Worm (Caenorhabditis elegans) whole organism, young adult: ENCODE data around the gene Y37D8A.26.

Source experiments
- B0019.2 ChIP-seq: fragments of 200-800 bp; sonication (Bioruptor generic); conservative IDR thresholded peaks from 2 replicates; pipeline ENCODE4 v1.3.6; 2022; ENCODE audit warnings: missing genetic modification reagents, missing genetic modification characterization, missing compliant biosample characterization
- B0035.1 ChIP-seq: sonication (generic microtip); optimal IDR thresholded peaks from 2 replicates; lab custom pipeline; 2016; ENCODE audit warnings: missing genetic modification characterization, mild to moderate bottlenecking, missing compliant biosample characterization, missing genotype, missing genetic modification reagents
- F37B4.10 ChIP-seq: fragments of 200-800 bp; sonication (Bioruptor generic); IDR thresholded peaks from 2 replicates; pipeline ENCODE4 v1.3.6; 2022; ENCODE audit warnings: missing genetic modification characterization, missing compliant biosample characterization
- F57A8.1 ChIP-seq: fragments of 200-800 bp; sonication (Bioruptor generic); optimal IDR thresholded peaks from 2 replicates; lab custom pipeline; 2018; ENCODE audit warnings: mild to moderate bottlenecking, missing genetic modification characterization, moderate library complexity, missing compliant biosample characterization
- T07F8.4 ChIP-seq: sonication (generic microtip); optimal IDR thresholded peaks from 2 replicates; lab custom pipeline; 2016; ENCODE audit warnings: mild to moderate bottlenecking, missing genetic modification characterization, moderate library complexity, missing compliant biosample characterization
- ceh-79 ChIP-seq: sonication (generic microtip); optimal IDR thresholded peaks from 2 replicates; lab custom pipeline; 2017; ENCODE audit warnings: mild to moderate bottlenecking, missing genetic modification characterization, missing compliant biosample characterization
- chd-7 ChIP-seq: sonication (generic microtip); optimal IDR thresholded peaks from 2 replicates; lab custom pipeline; 2016; ENCODE audit warnings: mild to moderate bottlenecking, missing genetic modification characterization, moderate library complexity, missing compliant biosample characterization
- egrh-3 ChIP-seq: fragments of 200-800 bp; sonication (Bioruptor generic); IDR thresholded peaks from 2 replicates; pipeline ENCODE4 v1.3.6; 2022; ENCODE audit warnings: missing genetic modification reagents, missing genetic modification characterization, missing compliant biosample characterization
- nhr-120 ChIP-seq: fragments of 200-800 bp; sonication (Bioruptor generic); IDR thresholded peaks from 2 replicates; pipeline ENCODE4 v1.3.6; 2022; ENCODE audit warnings: missing genetic modification characterization, missing compliant biosample characterization
- nhr-27 ChIP-seq: fragments of 200-800 bp; sonication (Bioruptor generic); optimal IDR thresholded peaks from 2 replicates; lab custom pipeline; 2018; ENCODE audit warnings: mild to moderate bottlenecking, missing genetic modification characterization, moderate library complexity, missing compliant biosample characterization
- rpc-1 ChIP-seq, 2 experiments: fragments of 150-350 bp in 1 of 2; sonication (generic microtip) in 1 of 2; optimal IDR thresholded peaks; 2 replicates each; lab custom pipeline; 2014 to 2018; ENCODE audit warnings: missing biosample characterization in 1 of 2, missing genetic modification characterization in 1 of 2, missing genetic modification reagents in 1 of 2, missing genotype in 1 of 2
- snpc-3.4 ChIP-seq: sonication (generic microtip); optimal IDR thresholded peaks from 2 replicates; lab custom pipeline; 2017; ENCODE audit warnings: missing genetic modification characterization, mild to moderate bottlenecking, missing compliant biosample characterization, antibody characterized with exemption, moderate library complexity, missing genotype, missing genetic modification reagents
- snpc-4 ChIP-seq, 5 experiments: fragments of 150-350 bp in 1 of 5; sonication (generic microtip) in 4 of 5; optimal IDR thresholded peaks; 2 replicates each; lab custom pipeline; 2014 to 2018; ENCODE audit warnings: missing genetic modification characterization in 5 of 5, missing biosample characterization in 3 of 5, antibody characterized with exemption in 2 of 5, mild to moderate bottlenecking in 2 of 5, missing compliant biosample characterization in 2 of 5, missing genotype in 2 of 5, moderate library complexity in 2 of 5, missing genetic modification reagents in 1 of 5

- TF ChIP-seq snpc-4 (GFP tag; optimal IDR thresholded peaks at IDR 0.05; lab: Kevin White, UChicago): peak; percentile 85
- peak; percentile 91 to 94 (median 94) for TF ChIP-seq snpc-4 (tag; optimal IDR thresholded peaks at IDR 0.05; lab: Kevin White, UChicago)
- peak; percentile 66; the same call in 1 of the 2 replicates for TF ChIP-seq egrh-3 (GFP tag; lab: Robert Waterston, UW)
- peak; percentile 63 for TF ChIP-seq nhr-27 (tag; lab: Kevin White, UChicago)
- peak; percentile 62 for TF ChIP-seq T07F8.4 (tag; lab: Kevin White, UChicago)
- TF ChIP-seq nhr-120 (GFP tag; lab: Robert Waterston, UW): 0 out of 2 replicates have a peak, but pooled peaks have one; percentile 61
- peak; percentile 87 for TF ChIP-seq ceh-79 (tag; lab: Kevin White, UChicago)
- peak; percentile 91; the same call in 1 of the 2 replicates for TF ChIP-seq F37B4.10
- no peak for TF ChIP-seq F57A8.1 (GFP tag; lab: Kevin White, UChicago)
- TF ChIP-seq B0019.2 (GFP tag; lab: Robert Waterston, UW): peak; percentile 87
- peak; percentile 98 for TF ChIP-seq chd-7 (tag; lab: Kevin White, UChicago)
- peak; percentile 98 for TF ChIP-seq snpc-3.4
- peak; percentile 38 for TF ChIP-seq rpc-1 (optimal IDR thresholded peaks at IDR 0.05; lab: Kevin White, UChicago)
- TF ChIP-seq rpc-1 (tag; optimal IDR thresholded peaks at IDR 0.05; lab: Kevin White, UChicago): no peak
- TF ChIP-seq B0035.1 (tag; lab: Kevin White, UChicago): peak; percentile 93
These were observed 48.5 kb upstream of the Y37D8A.26 start, which contains the start of gene cox-5A for ce11 chrIII:12904987-12905541.
